Worm (Caenorhabditis elegans): Measurements from ENCODE around the gene F22F7.7.

The F22F7.7 gene

DNA sequence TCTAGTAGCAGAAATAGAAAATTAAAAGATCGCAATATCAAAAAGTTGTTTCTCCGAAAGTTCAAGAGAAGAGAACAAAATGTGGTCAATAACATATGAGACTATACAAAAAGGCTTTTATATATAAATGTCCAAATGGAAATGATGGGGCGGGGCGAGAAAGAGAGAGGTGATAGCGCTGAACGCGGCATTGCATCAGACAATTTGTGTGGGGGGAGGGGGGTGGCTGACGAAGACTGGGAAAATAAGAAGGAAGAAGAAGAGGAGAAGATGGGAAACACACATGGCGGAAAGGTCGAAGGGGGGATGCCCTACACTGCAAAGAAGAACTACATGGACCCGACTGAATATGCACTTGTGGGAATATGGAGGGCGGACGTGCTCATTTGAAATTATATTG is 4.5 kb downstream of the F22F7.7 start:
- no peak for TF ChIP-seq scrt-1 (GFP tag; IDR thresholded peaks at IDR 0.05)
- TF ChIP-seq sea-1 (GFP tag; conservative IDR thresholded peaks at IDR 0.05) = no peak
- TF ChIP-seq pes-1 (GFP tag; IDR thresholded peaks at IDR 0.05) = no peak
- TF ChIP-seq hmbx-1 (tag; optimal IDR thresholded peaks at IDR 0.05) = no peak
- TF ChIP-seq ceh-36 (tag; optimal IDR thresholded peaks at IDR 0.05) = no peak
- no peak for TF ChIP-seq B0310.2 (tag; optimal IDR thresholded peaks at IDR 0.05)
- no peak for TF ChIP-seq ama-1 (optimal IDR thresholded peaks at IDR 0.05)
- no peak for TF ChIP-seq tbx-11 (GFP tag; IDR thresholded peaks at IDR 0.05)
- TF ChIP-seq aly-1 (tag; optimal IDR thresholded peaks at IDR 0.05) = no peak
- TF ChIP-seq hmg-4 (GFP tag; optimal IDR thresholded peaks at IDR 0.05) = no peak
- TF ChIP-seq flt-1 (GFP tag; IDR thresholded peaks at IDR 0.05) = no peak
- TF ChIP-seq hnd-1 (tag; optimal IDR thresholded peaks at IDR 0.05) = no peak

- TF ChIP-seq pes-1 (GFP tag; IDR thresholded peaks at IDR 0.05) (no peak), ceh-13 (GFP tag; optimal IDR thresholded peaks at IDR 0.05) (no peak), hmg-4 (GFP tag; optimal IDR thresholded peaks at IDR 0.05) (no peak), ets-7 (tag; optimal IDR thresholded peaks at IDR 0.05) (no peak), B0310.2 (tag; optimal IDR thresholded peaks at IDR 0.05) (no peak), hnd-1 (tag; optimal IDR thresholded peaks at IDR 0.05) (no peak), scrt-1 (GFP tag; IDR thresholded peaks at IDR 0.05) (no peak), ama-1 (optimal IDR thresholded peaks at IDR 0.05) (no peak), tbx-37 (GFP tag; conservative IDR thresholded peaks at IDR 0.05) (no peak), hmbx-1 (tag; optimal IDR thresholded peaks at IDR 0.05) (no peak), aly-1 (tag; optimal IDR thresholded peaks at IDR 0.05) (no peak), F13C5.2 (tag; optimal IDR thresholded peaks at IDR 0.05) (no peak)
Observed at ce11 chrV:2134340-2134739, 5.5 kb downstream of the F22F7.7 start.

DNA sequence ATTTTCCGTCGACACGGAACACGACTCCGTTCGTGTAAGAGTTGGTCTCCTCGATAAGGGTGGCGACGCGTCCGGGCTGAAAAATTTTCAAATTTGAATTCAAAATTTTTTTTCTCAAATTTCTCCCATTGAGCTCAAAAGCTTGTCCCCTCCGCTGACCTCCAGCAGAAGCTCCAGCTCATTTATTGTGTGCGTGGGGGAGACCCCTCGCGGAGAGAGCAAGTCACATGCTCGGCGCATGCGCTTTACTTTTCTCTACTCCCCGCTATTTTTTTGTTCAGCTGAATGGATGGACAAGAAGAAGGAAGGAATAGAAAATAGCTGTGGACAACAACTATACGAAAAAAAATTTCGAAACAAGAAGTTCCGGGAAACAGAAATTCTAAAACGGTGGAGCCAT is 6.3 kb downstream of the F22F7.7 start:
- 0 out of 2 replicates have a peak, but pooled peaks have one; percentile 34 for TF ChIP-seq pes-1 (GFP tag; IDR thresholded peaks at IDR 0.05)
- no peak for TF ChIP-seq hmg-4 (GFP tag; optimal IDR thresholded peaks at IDR 0.05)

DNA sequence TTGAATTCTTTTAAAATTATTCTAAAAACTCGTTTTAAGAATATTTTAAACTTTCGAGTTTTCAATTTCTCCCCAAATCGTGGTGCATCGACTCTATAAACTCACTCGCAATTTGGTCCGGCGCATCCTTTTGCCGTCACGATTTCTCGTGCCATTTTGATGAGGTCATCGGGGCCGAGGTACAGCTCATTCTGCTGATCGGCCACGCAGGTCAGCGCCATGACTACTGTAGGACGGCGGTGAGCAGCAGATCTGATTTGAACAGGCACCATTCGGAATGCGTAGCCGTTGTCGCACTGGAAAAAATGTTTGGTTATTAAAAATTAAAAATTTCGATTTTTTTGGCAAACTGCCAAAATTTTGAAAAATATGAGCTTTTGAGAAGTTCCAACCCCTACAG is 7.2 kb downstream of the F22F7.7 start:
- TF ChIP-seq flt-1 (GFP tag; IDR thresholded peaks at IDR 0.05) (no peak), pes-1 (GFP tag; IDR thresholded peaks at IDR 0.05) (no peak), tra-4 (tag; optimal IDR thresholded peaks at IDR 0.05) (no peak), hnd-1 (tag; optimal IDR thresholded peaks at IDR 0.05) (no peak), tbx-37 (GFP tag; conservative IDR thresholded peaks at IDR 0.05) (no peak), tbx-11 (GFP tag; IDR thresholded peaks at IDR 0.05) (no peak), hmg-4 (GFP tag; optimal IDR thresholded peaks at IDR 0.05) (no peak), F13C5.2 (tag; optimal IDR thresholded peaks at IDR 0.05) (no peak), ets-7 (tag; optimal IDR thresholded peaks at IDR 0.05) (no peak), hmbx-1 (tag; optimal IDR thresholded peaks at IDR 0.05) (no peak), B0310.2 (tag; optimal IDR thresholded peaks at IDR 0.05) (no peak), ceh-36 (tag; optimal IDR thresholded peaks at IDR 0.05) (no peak), sea-1 (GFP tag; conservative IDR thresholded peaks at IDR 0.05) (no peak), aly-1 (tag; optimal IDR thresholded peaks at IDR 0.05) (no peak), ceh-13 (GFP tag; optimal IDR thresholded peaks at IDR 0.05) (no peak), ama-1 (optimal IDR thresholded peaks at IDR 0.05) (no peak), scrt-1 (GFP tag; IDR thresholded peaks at IDR 0.05) (no peak)

DNA sequence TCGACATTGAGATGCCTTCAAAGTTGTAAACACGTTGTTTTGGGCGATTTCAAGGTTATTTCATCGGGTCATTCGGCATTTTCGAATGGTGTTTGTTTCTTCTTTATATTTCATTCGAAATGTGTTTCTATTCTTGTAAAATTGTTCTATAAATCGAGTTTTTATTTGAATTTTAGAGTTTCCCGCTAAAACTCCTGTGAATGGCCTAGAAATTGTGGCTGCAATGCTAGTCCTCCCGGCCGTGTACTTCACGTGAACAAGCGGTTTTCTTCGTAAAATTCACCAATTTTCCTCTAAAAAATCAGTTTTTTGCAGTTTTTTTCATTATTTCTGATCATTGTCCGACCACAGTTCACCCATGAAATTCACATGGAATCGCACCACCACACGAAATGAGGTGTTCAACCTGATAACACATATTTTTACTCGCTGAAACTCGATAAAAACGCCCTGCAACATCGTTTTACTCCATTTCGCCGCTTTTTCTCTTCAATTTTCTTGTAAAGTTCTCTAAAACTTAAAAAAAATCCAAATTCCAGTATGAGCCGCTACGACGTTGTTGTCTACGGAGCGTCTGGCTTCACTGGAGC is 12.8 kb downstream of the F22F7.7 start, which contains the start of gene ldp-1:
ldp-1 (plus strand) TSS at position 540 of the 590 bp plus-strand sequence.
- TF ChIP-seq scrt-1 (GFP tag; IDR thresholded peaks at IDR 0.05) (no peak), tbx-37 (GFP tag; conservative IDR thresholded peaks at IDR 0.05) (peak; percentile 73), pes-1 (GFP tag; IDR thresholded peaks at IDR 0.05) (0 out of 2 replicates have a peak, but pooled peaks have one; percentile 56), hmbx-1 (tag; optimal IDR thresholded peaks at IDR 0.05) (no peak), flt-1 (GFP tag; IDR thresholded peaks at IDR 0.05) (no peak)

ce11 chrV:2126554-2126953 is 13.3 kb downstream of the F22F7.7 start:
- TF ChIP-seq tra-4 (tag; optimal IDR thresholded peaks at IDR 0.05) (no peak), ceh-36 (tag; optimal IDR thresholded peaks at IDR 0.05) (no peak), sea-1 (GFP tag; conservative IDR thresholded peaks at IDR 0.05) (no peak), flt-1 (GFP tag; IDR thresholded peaks at IDR 0.05) (no peak), ets-7 (tag; optimal IDR thresholded peaks at IDR 0.05) (no peak), tbx-11 (GFP tag; IDR thresholded peaks at IDR 0.05) (no peak), hnd-1 (tag; optimal IDR thresholded peaks at IDR 0.05) (no peak), F13C5.2 (tag; optimal IDR thresholded peaks at IDR 0.05) (no peak), hmg-4 (GFP tag; optimal IDR thresholded peaks at IDR 0.05) (no peak)

ce11 chrV:2123164-2123563 is 16.7 kb downstream of the F22F7.7 start:
- TF ChIP-seq B0310.2 (tag; optimal IDR thresholded peaks at IDR 0.05) = no peak
- TF ChIP-seq scrt-1 (GFP tag; IDR thresholded peaks at IDR 0.05) = no peak
- TF ChIP-seq ets-7 (tag; optimal IDR thresholded peaks at IDR 0.05) = no peak
- TF ChIP-seq hnd-1 (tag; optimal IDR thresholded peaks at IDR 0.05) = no peak
- no peak for TF ChIP-seq hmbx-1 (tag; optimal IDR thresholded peaks at IDR 0.05)
- TF ChIP-seq flt-1 (GFP tag; IDR thresholded peaks at IDR 0.05) = no peak
- TF ChIP-seq tbx-37 (GFP tag; conservative IDR thresholded peaks at IDR 0.05) = no peak

- TF ChIP-seq tbx-37 (GFP tag; conservative IDR thresholded peaks at IDR 0.05) (no peak), flt-1 (GFP tag; IDR thresholded peaks at IDR 0.05) (no peak), scrt-1 (GFP tag; IDR thresholded peaks at IDR 0.05) (no peak), ets-7 (tag; optimal IDR thresholded peaks at IDR 0.05) (no peak)
Observed at ce11 chrV:2122517-2122916, 17.3 kb downstream of the F22F7.7 start, which contains the start of gene F22F7.2. Gene F22F7.2 (plus strand): TSS chrV:2122782.

Data from whole organism, early embryonic.